Fruit fly (Drosophila melanogaster) whole organism, pupa: Measurements from ENCODE around the gene CG14309.

ENCODE experiments used
- CG13204 ChIP-seq: fragments of 200-800 bp; sonication (Bioruptor generic); optimal IDR thresholded peaks from 2 replicates; lab custom pipeline; 2018; ENCODE audit warnings: missing biosample characterization, mild to moderate bottlenecking, missing genetic modification characterization, moderate library complexity
- EcR ChIP-seq: fragments of 200-800 bp; sonication (Bioruptor generic); optimal IDR thresholded peaks from 3 replicates; lab custom pipeline; 2019; ENCODE audit warnings: missing biosample characterization, missing genetic modification characterization, mild to moderate bottlenecking, moderate library complexity, missing genetic modification reagents
- Pif1B ChIP-seq: fragments of 200-800 bp; sonication (Bioruptor generic); optimal IDR thresholded peaks from 3 replicates; lab custom pipeline; 2016; ENCODE audit warnings: missing biosample characterization, missing genetic modification characterization
- Snoo ChIP-seq: fragments of 200-800 bp; sonication (Bioruptor generic); optimal IDR thresholded peaks from 3 replicates; lab custom pipeline; 2017; ENCODE audit warnings: missing biosample characterization, mild to moderate bottlenecking, missing genetic modification characterization, inconsistent platforms

- no peak for TF ChIP-seq Pif1B (GFP tag; lab: Kevin White, UChicago)
- TF ChIP-seq EcR (GFP tag; lab: Kevin White, UChicago), result no peak
- TF ChIP-seq CG13204 (GFP tag; lab: Kevin White, UChicago), result no peak
- no peak for TF ChIP-seq Snoo (tag; lab: Kevin White, UChicago)
Measured at dm6 chr3R:18395694-18396093, 10.8 kb upstream of the CG14309 start.
